Fruit fly (Drosophila melanogaster) whole organism, embryonic: ENCODE measurements around the gene mthl11.
A peak's percentile ranks its signal among the peaks of the same experiment; 100 is the strongest.

Source experiments
- Adf1 ChIP-seq: fragments of 200-800 bp; sonication (Bioruptor generic); IDR thresholded peaks from 2 replicates; pipeline ENCODE4 v1.3.6; 2022; ENCODE audit warnings: missing biosample characterization, missing genetic modification characterization
- CG10321 ChIP-seq: fragments of 200-800 bp; sonication (Bioruptor generic); IDR thresholded peaks from 2 replicates; pipeline ENCODE4 v1.3.6; 2022; ENCODE audit warnings: missing biosample characterization, missing genetic modification characterization
- CG10431 ChIP-seq: fragments of 200-800 bp; sonication (Bioruptor generic); optimal IDR thresholded peaks from 3 replicates; lab custom pipeline; 2018; ENCODE audit warnings: missing biosample characterization, mild to moderate bottlenecking, missing genetic modification characterization
- CG11456 ChIP-seq: fragments of 200-800 bp; sonication (Bioruptor generic); IDR thresholded peaks from 3 replicates; pipeline ENCODE4 v1.3.6; 2022; ENCODE audit warnings: missing biosample characterization, missing genetic modification characterization
- CG11504 ChIP-seq: fragments of 200-800 bp; sonication (Bioruptor generic); optimal IDR thresholded peaks from 3 replicates; lab custom pipeline; 2019; ENCODE audit warnings: missing biosample characterization, mild to moderate bottlenecking, missing genetic modification characterization, moderate library complexity
- CG1233 ChIP-seq: fragments of 200-800 bp; sonication (Bioruptor generic); optimal IDR thresholded peaks from 4 replicates; lab custom pipeline; 2018; ENCODE audit warnings: missing biosample characterization, mild to moderate bottlenecking, missing genetic modification characterization
- CG14014 ChIP-seq: fragments of 200-800 bp; sonication (Bioruptor generic); IDR thresholded peaks from 2 replicates; pipeline ENCODE4 v1.3.6; 2022; ENCODE audit warnings: missing biosample characterization, missing genetic modification characterization
- CG15073 ChIP-seq: fragments of 200-800 bp; sonication (Bioruptor generic); optimal IDR thresholded peaks from 2 replicates; lab custom pipeline; 2016; ENCODE audit warnings: missing biosample characterization, missing genetic modification characterization
- CG17359 ChIP-seq: fragments of 200-800 bp; sonication (Bioruptor generic); optimal IDR thresholded peaks from 3 replicates; lab custom pipeline; 2018; ENCODE audit warnings: missing biosample characterization, mild to moderate bottlenecking, missing genetic modification characterization, moderate library complexity
- CG1792 ChIP-seq: fragments of 200-800 bp; sonication (Bioruptor generic); optimal IDR thresholded peaks from 2 replicates; lab custom pipeline; 2016; ENCODE audit warnings: missing biosample characterization, missing genetic modification characterization
- CG18262 ChIP-seq: fragments of 200-800 bp; optimal IDR thresholded peaks from 3 replicates; lab custom pipeline; 2019; ENCODE audit warnings: missing biosample characterization, mild to moderate bottlenecking, missing genetic modification characterization, moderate library complexity
- CG1832 ChIP-seq: fragments of 200-800 bp; sonication (Bioruptor generic); optimal IDR thresholded peaks from 2 replicates; lab custom pipeline; 2017; ENCODE audit warnings: missing biosample characterization, mild to moderate bottlenecking, missing genetic modification characterization, inconsistent platforms
- CG2199 ChIP-seq: fragments of 200-800 bp; sonication (Bioruptor generic); IDR thresholded peaks from 3 replicates; pipeline ENCODE4 v1.3.6; 2022; ENCODE audit warnings: missing biosample characterization, missing genetic modification characterization
- CG4360 ChIP-seq: fragments of 200-800 bp; sonication (Bioruptor generic); IDR thresholded peaks from 2 replicates; pipeline ENCODE4 v1.3.6; 2022; ENCODE audit warnings: missing biosample characterization, missing genetic modification characterization
- CG7357 ChIP-seq: fragments of 200-800 bp; sonication (Bioruptor generic); IDR thresholded peaks from 3 replicates; pipeline ENCODE4 v1.3.6; 2022; ENCODE audit warnings: missing biosample characterization, missing genetic modification characterization
- CG7745 ChIP-seq: fragments of 200-800 bp; sonication (Bioruptor generic); optimal IDR thresholded peaks from 2 replicates; lab custom pipeline; 2018; ENCODE audit warnings: missing biosample characterization, mild to moderate bottlenecking, missing genetic modification characterization, moderate library complexity
- CG8478 ChIP-seq: fragments of >200 bp; optimal IDR thresholded peaks from 2 replicates; lab custom pipeline; 2018
- CG9727 ChIP-seq: fragments of 200-800 bp; sonication (Bioruptor generic); optimal IDR thresholded peaks from 3 replicates; lab custom pipeline; 2017; ENCODE audit warnings: missing biosample characterization, mild to moderate bottlenecking, missing genetic modification characterization
- CoRest ChIP-seq: fragments of 200-800 bp; sonication (Bioruptor generic); optimal IDR thresholded peaks from 3 replicates; lab custom pipeline; 2018; ENCODE audit warnings: missing biosample characterization, mild to moderate bottlenecking, missing genetic modification characterization, moderate library complexity
- Dad ChIP-seq: fragments of 200-800 bp; sonication (Bioruptor generic); optimal IDR thresholded peaks from 3 replicates; lab custom pipeline; 2016; ENCODE audit warnings: missing biosample characterization, missing genetic modification characterization
- Deaf1 ChIP-seq: fragments of 200-800 bp; optimal IDR thresholded peaks from 3 replicates; lab custom pipeline; 2019; ENCODE audit warnings: missing biosample characterization, mild to moderate bottlenecking, missing genetic modification characterization, moderate library complexity
- Dp ChIP-seq: fragments of 200-800 bp; sonication (Bioruptor generic); optimal IDR thresholded peaks from 2 replicates; lab custom pipeline; 2018; ENCODE audit warnings: missing biosample characterization, mild to moderate bottlenecking, missing genetic modification characterization, moderate library complexity
- Med ChIP-seq: fragments of 200-800 bp; sonication (Bioruptor generic); peaks from one replicate; lab custom pipeline; 2016; ENCODE audit warnings: missing biosample characterization, missing genetic modification characterization, mild to moderate bottlenecking, inconsistent platforms, moderate library complexity
- NK7.1 ChIP-seq: fragments of 200-800 bp; sonication (Bioruptor generic); optimal IDR thresholded peaks from 3 replicates; lab custom pipeline; 2016; ENCODE audit warnings: missing biosample characterization, missing genetic modification characterization
- Nf-YA ChIP-seq: fragments of 200-800 bp; sonication (Bioruptor generic); IDR thresholded peaks from 2 replicates; pipeline ENCODE4 v1.3.6; 2022; ENCODE audit warnings: missing biosample characterization, missing genetic modification characterization
- Nf-YB ChIP-seq: fragments of 200-800 bp; sonication (Bioruptor generic); optimal IDR thresholded peaks from 3 replicates; lab custom pipeline; 2019; ENCODE audit warnings: missing biosample characterization, mild to moderate bottlenecking, missing genetic modification characterization, moderate library complexity
- Nf-YC ChIP-seq: fragments of 200-800 bp; optimal IDR thresholded peaks from 3 replicates; lab custom pipeline; 2019; ENCODE audit warnings: missing biosample characterization, mild to moderate bottlenecking, missing genetic modification characterization, moderate library complexity
- Rfx ChIP-seq: fragments of 200-800 bp; sonication (Bioruptor generic); IDR thresholded peaks from 2 replicates; pipeline ENCODE4 v1.3.6; 2022; ENCODE audit warnings: missing biosample characterization, missing genetic modification characterization
- Six4 ChIP-seq: fragments of 200-800 bp; sonication (Bioruptor generic); optimal IDR thresholded peaks from 2 replicates; lab custom pipeline; 2016; ENCODE audit warnings: missing biosample characterization, missing genetic modification characterization
- cg ChIP-seq: fragments of 200-800 bp; sonication (Bioruptor generic); optimal IDR thresholded peaks from 3 replicates; lab custom pipeline; 2019; ENCODE audit warnings: missing biosample characterization, mild to moderate bottlenecking, missing genetic modification characterization, moderate library complexity
- ewg ChIP-seq: fragments of 200-800 bp; sonication (Bioruptor generic); optimal IDR thresholded peaks from 3 replicates; lab custom pipeline; 2017; ENCODE audit warnings: mild to moderate bottlenecking, missing biosample characterization, missing genetic modification reagents, missing genetic modification characterization
- insv ChIP-seq, 2 experiments: fragments of 200-800 bp; sonication (Bioruptor generic); optimal IDR thresholded peaks; 3 replicates each; lab custom pipeline; 2016 to 2018; ENCODE audit warnings: missing biosample characterization in 2 of 2, missing genetic modification characterization in 2 of 2
- kay ChIP-seq: fragments of 200-800 bp; sonication (Bioruptor generic); optimal IDR thresholded peaks from 2 replicates; lab custom pipeline; 2016; ENCODE audit warnings: missing biosample characterization, missing genetic modification characterization
- kni ChIP-seq: fragments of 200-800 bp; sonication (Bioruptor generic); optimal IDR thresholded peaks from 3 replicates; lab custom pipeline; 2017; ENCODE audit warnings: mild to moderate bottlenecking, missing biosample characterization, missing genetic modification reagents, missing genetic modification characterization
- knrl ChIP-seq: fragments of 200-800 bp; sonication (Bioruptor generic); IDR thresholded peaks from 3 replicates; pipeline ENCODE4 v1.3.6; 2022; ENCODE audit warnings: missing biosample characterization, missing genetic modification characterization; ENCODE audit not compliant: partially characterized antibody
- mam ChIP-seq: fragments of 200-800 bp; sonication (Bioruptor generic); optimal IDR thresholded peaks from 3 replicates; lab custom pipeline; 2016; ENCODE audit warnings: missing biosample characterization, missing genetic modification characterization
- mirr ChIP-seq: fragments of 200-800 bp; sonication (Bioruptor generic); optimal IDR thresholded peaks from 3 replicates; lab custom pipeline; 2018; ENCODE audit warnings: missing biosample characterization, mild to moderate bottlenecking, missing genetic modification characterization
- nom ChIP-seq: fragments of 200-800 bp; sonication (Bioruptor generic); optimal IDR thresholded peaks from 2 replicates; lab custom pipeline; 2017; ENCODE audit warnings: missing biosample characterization, missing genetic modification characterization, mild to moderate bottlenecking, moderate library complexity, missing genetic modification reagents
- pan ChIP-seq, 4 experiments: fragments of >200 bp in 3 of 4; fragments of 200-800 bp in 1 of 4; sonication (Bioruptor generic) in 1 of 4; optimal IDR thresholded peaks in 3 of 4; IDR thresholded peaks in 1 of 4; 2 replicates each; pipeline versions ENCODE4 v1.3.6 to Lab custom; 2017 to 2022; ENCODE audit warnings: missing biosample characterization in 2 of 4, missing genetic modification characterization in 2 of 4, mixed read lengths in 1 of 4
- phol ChIP-seq: fragments of 200-800 bp; sonication (Bioruptor generic); optimal IDR thresholded peaks from 3 replicates; lab custom pipeline; 2018; ENCODE audit warnings: missing biosample characterization, mild to moderate bottlenecking, missing genetic modification characterization, moderate library complexity
- pita ChIP-seq: fragments of 200-800 bp; sonication (Bioruptor generic); optimal IDR thresholded peaks from 2 replicates; lab custom pipeline; 2017; ENCODE audit warnings: missing biosample characterization, mild to moderate bottlenecking, missing genetic modification characterization
- prd ChIP-seq, 3 experiments: fragments of >200 bp in 2 of 3; fragments of 200-800 bp in 1 of 3; sonication (Bioruptor generic) in 1 of 3; optimal IDR thresholded peaks in 2 of 3; IDR thresholded peaks in 1 of 3; 2 replicates in 2 of 3; 3 replicates in 1 of 3; pipeline versions ENCODE4 v1.3.6 to Lab custom; 2017 to 2022; ENCODE audit warnings: missing biosample characterization in 1 of 3, missing genetic modification characterization in 1 of 3
- pros ChIP-seq: fragments of 200-800 bp; sonication (Bioruptor generic); optimal IDR thresholded peaks from 3 replicates; lab custom pipeline; 2019; ENCODE audit warnings: missing biosample characterization, mild to moderate bottlenecking, missing genetic modification characterization, moderate library complexity
- seq ChIP-seq: fragments of 200-800 bp; sonication (Bioruptor generic); IDR thresholded peaks from 2 replicates; pipeline ENCODE4 v1.3.6; 2022; ENCODE audit warnings: missing biosample characterization, missing genetic modification characterization
- sqz ChIP-seq: fragments of 200-800 bp; sonication (Bioruptor generic); optimal IDR thresholded peaks from 3 replicates; lab custom pipeline; 2018; ENCODE audit warnings: missing biosample characterization, mild to moderate bottlenecking, missing genetic modification characterization
- tio ChIP-seq: fragments of 200-800 bp; sonication (Bioruptor generic); optimal IDR thresholded peaks from 2 replicates; lab custom pipeline; 2017; ENCODE audit warnings: missing biosample characterization, missing genetic modification characterization, inconsistent platforms
- vvl ChIP-seq: fragments of 200-800 bp; sonication (Bioruptor generic); IDR thresholded peaks from 2 replicates; pipeline ENCODE4 v1.3.6; 2022; ENCODE audit warnings: missing biosample characterization, missing genetic modification characterization

The mthl11 gene

DNA sequence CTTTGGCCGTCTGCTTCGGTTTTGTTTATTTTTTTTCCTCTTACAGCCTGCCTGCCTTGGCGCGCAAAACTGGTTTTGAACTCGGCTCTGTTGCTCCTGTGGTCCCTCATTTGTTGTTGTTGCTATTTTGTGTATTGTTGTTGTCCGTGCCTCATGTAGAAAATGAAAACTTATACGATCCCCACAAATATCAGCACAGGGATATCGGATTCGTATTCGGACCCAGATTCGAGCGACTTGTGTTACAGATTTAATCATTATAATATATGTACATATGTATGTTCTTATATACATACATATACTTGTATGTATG, 43.5 kb upstream of the mthl11 start:
- TF ChIP-seq vvl (GFP tag; lab: Robert Waterston, UW) = no peak; the same call in 1 of the 2 replicates
- peak; percentile 99 for TF ChIP-seq CG4360
- TF ChIP-seq Dp (GFP tag; lab: Kevin White, UChicago) = peak; percentile 5
- peak; percentile 47 for TF ChIP-seq pita (GFP tag; lab: Kevin White, UChicago)
- TF ChIP-seq CG17359 (tag; lab: Kevin White, UChicago) = peak; percentile 61
- TF ChIP-seq CG2199 (GFP tag; lab: Robert Waterston, UW) = 0 out of 3 replicates have a peak, but pooled peaks have one; percentile 81
- TF ChIP-seq sqz (GFP tag; lab: Kevin White, UChicago) = peak; percentile 47
- TF ChIP-seq CG11456 = no peak
- TF ChIP-seq CG10431 (GFP tag; lab: Kevin White, UChicago) = peak; percentile 94
- no peak for TF ChIP-seq mam (GFP tag; lab: Kevin White, UChicago)
- TF ChIP-seq kni (GFP tag; lab: Kevin White, UChicago) = peak; percentile 43
- peak; percentile 90 for TF ChIP-seq CG11504
- TF ChIP-seq cg (GFP tag; lab: Kevin White, UChicago) = peak; percentile 52
- peak in 1 of 2 experiments; percentile 34 for TF ChIP-seq insv (GFP tag; optimal IDR thresholded peaks at IDR 0.05; lab: Kevin White, UChicago)
- TF ChIP-seq nom = peak; percentile 15
- no peak for TF ChIP-seq pan (optimal IDR thresholded peaks at IDR 0.05; lab: Kevin White, UChicago)
- TF ChIP-seq pan (GFP tag; optimal IDR thresholded peaks at IDR 0.05 in 1 of 2, IDR thresholded peaks at IDR 0.05 in 1 of 2) = no peak

dm6 chr3R:10364287-10364686, 36.5 kb upstream of the mthl11 start:
- peak; percentile 84 for TF ChIP-seq Deaf1 (tag; lab: Kevin White, UChicago)
- TF ChIP-seq kay (GFP tag; lab: Kevin White, UChicago) = no peak
- TF ChIP-seq CG1792 (GFP tag; lab: Kevin White, UChicago) = no peak
- TF ChIP-seq Nf-YB (GFP tag; lab: Kevin White, UChicago) = peak; percentile 83
- no peak for TF ChIP-seq tio (GFP tag; lab: Kevin White, UChicago)
- peak; percentile 66 for TF ChIP-seq ewg (GFP tag; lab: Kevin White, UChicago)
- no peak for TF ChIP-seq CG7745 (tag; lab: Kevin White, UChicago)
- no peak for TF ChIP-seq CoRest
- TF ChIP-seq CG7357 (GFP tag; lab: Robert Waterston, UW) = no peak
- no peak for TF ChIP-seq CG1233 (GFP tag; lab: Kevin White, UChicago)
- TF ChIP-seq Dad (GFP tag; lab: Kevin White, UChicago) = no peak
- TF ChIP-seq mirr (GFP tag; lab: Kevin White, UChicago) = no peak
- 0 out of 2 replicates have a peak, but pooled peaks have one; percentile 8 for TF ChIP-seq CG14014 (GFP tag; lab: Robert Waterston, UW)
- peak; percentile 88 for TF ChIP-seq Nf-YC (tag; lab: Kevin White, UChicago)
- no peak for TF ChIP-seq CG18262 (tag; lab: Kevin White, UChicago)

dm6 chr3R:10368251-10368650, 32.6 kb upstream of the mthl11 start:
- TF ChIP-seq CG8478 (lab: Kevin White, UChicago) = peak; percentile 90
- TF ChIP-seq Nf-YA (GFP tag; lab: Robert Waterston, UW) = peak; percentile 82
- peak; percentile 99 for TF ChIP-seq Nf-YC (tag; lab: Kevin White, UChicago)
- peak; percentile 98 for TF ChIP-seq Nf-YB (GFP tag; lab: Kevin White, UChicago)
- TF ChIP-seq Six4 = no peak
- peak; percentile 95 for TF ChIP-seq CG10321 (GFP tag; lab: Robert Waterston, UW)
- 0 out of 3 replicates have a peak, but pooled peaks have one; percentile 34 for TF ChIP-seq CG11456
- no peak for TF ChIP-seq NK7.1
- TF ChIP-seq phol = no peak
- no peak for TF ChIP-seq pros
- peak; percentile 95 for TF ChIP-seq Rfx (GFP tag; lab: Robert Waterston, UW)
- 0 out of 3 replicates have a peak, but pooled peaks have one; percentile 13 for TF ChIP-seq knrl (GFP tag; lab: Robert Waterston, UW)
- peak; percentile 96 for TF ChIP-seq seq (GFP tag; lab: Robert Waterston, UW)
- TF ChIP-seq ewg (GFP tag; lab: Kevin White, UChicago) = peak; percentile 49
- peak; percentile 31 for TF ChIP-seq Med (GFP tag; lab: Kevin White, UChicago)
- no peak for TF ChIP-seq prd (optimal IDR thresholded peaks at IDR 0.05; lab: Kevin White, UChicago)
- 0 out of 3 replicates have a peak, but pooled peaks have one; percentile 3 for TF ChIP-seq prd (GFP tag; IDR thresholded peaks at IDR 0.05; lab: Robert Waterston, UW)
- peak; percentile 42 for TF ChIP-seq CG9727 (GFP tag; lab: Kevin White, UChicago)
- peak; percentile 93 for TF ChIP-seq CG1832 (GFP tag; lab: Kevin White, UChicago)
- peak; percentile 44; the same call in 1 of the 2 replicates for TF ChIP-seq Adf1 (GFP tag; lab: Robert Waterston, UW)
- peak; percentile 87 for TF ChIP-seq CG15073 (GFP tag; lab: Kevin White, UChicago)
